Worm (Caenorhabditis elegans): ENCODE measurements around the gene F44G4.6.

Gene F44G4.6

DNA sequence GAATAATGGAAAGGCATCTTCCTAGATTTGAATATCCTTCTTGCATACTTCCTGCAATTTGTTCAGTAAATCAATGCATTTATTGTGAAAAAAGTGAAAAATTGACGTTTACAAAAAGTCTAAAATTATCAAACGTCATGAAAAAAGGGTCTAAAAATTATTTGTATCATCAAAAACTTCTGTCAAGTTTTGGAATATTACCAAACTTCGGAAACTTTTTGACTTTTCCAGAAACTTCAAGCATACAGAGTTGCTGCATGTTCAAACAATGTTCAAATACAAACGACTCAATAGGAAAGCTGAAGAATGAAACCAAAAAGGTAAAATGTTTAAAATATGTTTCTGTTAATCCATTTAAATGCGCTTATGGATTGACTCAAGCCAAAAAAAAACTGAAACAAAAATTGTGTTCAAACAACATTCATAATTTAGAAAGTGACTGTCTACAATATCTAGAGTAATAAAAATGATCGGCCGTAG is at the start of gene F44G4.6:
TSS of gene F44G4.6 (minus strand) at position 51 of the 480 bp plus-strand sequence.
- no peak for TF ChIP-seq ets-7 (tag; optimal IDR thresholded peaks at IDR 0.05)
- no peak for TF ChIP-seq hmg-4 (GFP tag; optimal IDR thresholded peaks at IDR 0.05)
- no peak for TF ChIP-seq tra-4 (tag; optimal IDR thresholded peaks at IDR 0.05)
- no peak for TF ChIP-seq hnd-1 (tag; optimal IDR thresholded peaks at IDR 0.05)
- no peak for TF ChIP-seq sea-1 (GFP tag; conservative IDR thresholded peaks at IDR 0.05)
- no peak for TF ChIP-seq ceh-13 (GFP tag; optimal IDR thresholded peaks at IDR 0.05)
- no peak for TF ChIP-seq tbx-37 (GFP tag; conservative IDR thresholded peaks at IDR 0.05)
- TF ChIP-seq B0310.2 (tag; optimal IDR thresholded peaks at IDR 0.05), result no peak
- TF ChIP-seq ama-1 (optimal IDR thresholded peaks at IDR 0.05), result no peak

DNA sequence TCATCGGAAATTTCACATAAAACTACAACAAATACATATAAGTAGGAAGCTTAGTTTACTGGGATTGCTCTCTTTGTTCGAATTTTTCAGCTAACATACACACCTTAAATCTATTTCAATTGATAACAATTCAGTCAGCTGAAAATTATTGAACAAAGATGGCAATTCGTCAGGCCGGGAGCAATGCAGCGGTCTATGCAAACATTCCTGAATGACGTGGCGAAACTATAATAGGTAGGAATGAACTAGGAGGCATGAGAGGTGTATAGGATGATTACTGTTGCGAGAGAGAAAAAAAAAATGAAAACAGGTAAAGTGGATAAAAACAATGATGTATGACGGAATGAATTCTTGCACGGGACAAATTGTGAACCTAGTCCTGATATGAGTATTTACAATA is 40.5 kb upstream of the F44G4.6 start:
- TF ChIP-seq F13C5.2 (tag; optimal IDR thresholded peaks at IDR 0.05) (no peak), sea-1 (GFP tag; conservative IDR thresholded peaks at IDR 0.05) (no peak), tbx-37 (GFP tag; conservative IDR thresholded peaks at IDR 0.05) (no peak), hmg-4 (GFP tag; optimal IDR thresholded peaks at IDR 0.05) (no peak), B0310.2 (tag; optimal IDR thresholded peaks at IDR 0.05) (no peak), pes-1 (GFP tag; IDR thresholded peaks at IDR 0.05) (no peak)

DNA sequence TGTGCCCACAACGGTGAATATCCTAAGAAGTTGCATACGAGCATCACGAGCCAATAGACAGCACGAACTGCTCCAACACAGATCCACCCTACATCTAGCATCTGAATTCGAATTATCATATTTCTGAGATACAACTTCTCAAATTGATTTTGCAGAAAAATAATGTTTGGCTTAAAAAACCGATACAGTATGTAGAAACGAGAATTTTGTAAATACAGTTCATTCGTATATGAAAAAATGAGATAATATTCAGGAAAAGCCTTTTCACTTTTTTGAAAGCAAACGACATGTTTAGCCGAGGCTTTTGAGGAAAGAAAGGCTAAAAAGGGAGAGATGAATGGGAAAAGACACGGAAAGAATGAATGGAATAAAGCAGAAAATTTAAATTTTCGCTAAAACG is 39.7 kb upstream of the F44G4.6 start, which contains the start of gene F37B12.3:
TSS of gene F37B12.3 (minus strand) at position 101 of the 400 bp plus-strand sequence.
- TF ChIP-seq tbx-37 (GFP tag; conservative IDR thresholded peaks at IDR 0.05), result no peak
- peak; percentile 16 for TF ChIP-seq ama-1 (optimal IDR thresholded peaks at IDR 0.05)

DNA sequence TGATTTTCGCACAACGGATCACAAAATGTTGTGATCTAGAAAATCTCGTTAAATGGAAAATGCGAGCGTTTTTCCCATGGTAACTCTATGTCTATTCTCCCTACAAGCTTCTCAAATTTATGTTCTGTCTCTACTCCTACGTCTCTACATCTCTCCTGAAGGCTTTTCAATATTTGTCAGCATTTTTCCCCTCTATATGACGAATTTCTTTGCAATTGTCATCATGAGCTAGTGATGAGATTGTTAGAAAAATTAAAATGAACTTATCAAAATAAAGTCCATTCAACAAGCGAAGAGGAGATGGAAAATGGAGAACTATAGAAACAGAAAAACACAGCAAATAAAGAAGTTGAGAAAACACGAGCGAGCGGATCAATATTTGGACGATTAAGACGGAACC is 37.1 kb upstream of the F44G4.6 start:
- no peak for TF ChIP-seq tbx-37 (GFP tag; conservative IDR thresholded peaks at IDR 0.05)

DNA sequence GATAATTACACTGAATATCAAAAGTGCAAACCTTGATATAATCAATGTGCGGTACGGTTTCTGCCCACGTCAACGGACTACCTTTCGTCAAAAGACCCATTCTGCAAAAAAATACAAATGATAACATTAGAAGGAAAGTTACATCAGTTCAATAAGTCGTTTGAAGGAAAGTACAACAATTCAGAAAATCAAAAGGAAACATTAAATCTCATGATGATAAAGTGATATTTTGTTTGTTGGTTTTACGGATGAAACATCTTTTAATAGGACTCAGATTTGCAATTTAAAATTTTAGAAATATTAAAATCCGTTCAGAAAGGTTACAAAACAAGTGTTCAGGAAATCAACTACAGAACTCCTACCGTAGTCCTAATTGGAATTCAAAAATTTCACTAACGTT is 36.6 kb upstream of the F44G4.6 start, which contains the start of gene gcs-1:
TSS of gene gcs-1 (minus strand) at position 101 of the 400 bp plus-strand sequence.
- TF ChIP-seq flt-1 (GFP tag; IDR thresholded peaks at IDR 0.05), result no peak
- TF ChIP-seq ama-1 (optimal IDR thresholded peaks at IDR 0.05), result no peak
- TF ChIP-seq aly-1 (tag; optimal IDR thresholded peaks at IDR 0.05), result no peak
- no peak for TF ChIP-seq tbx-37 (GFP tag; conservative IDR thresholded peaks at IDR 0.05)
- TF ChIP-seq hmg-4 (GFP tag; optimal IDR thresholded peaks at IDR 0.05), result no peak
- TF ChIP-seq B0310.2 (tag; optimal IDR thresholded peaks at IDR 0.05), result no peak
- no peak for TF ChIP-seq tbx-11 (GFP tag; IDR thresholded peaks at IDR 0.05)
- no peak for TF ChIP-seq F13C5.2 (tag; optimal IDR thresholded peaks at IDR 0.05)
- TF ChIP-seq hnd-1 (tag; optimal IDR thresholded peaks at IDR 0.05), result no peak
- TF ChIP-seq hmbx-1 (tag; optimal IDR thresholded peaks at IDR 0.05), result no peak
- TF ChIP-seq pes-1 (GFP tag; IDR thresholded peaks at IDR 0.05), result no peak
- no peak for TF ChIP-seq sea-1 (GFP tag; conservative IDR thresholded peaks at IDR 0.05)
- TF ChIP-seq ceh-36 (tag; optimal IDR thresholded peaks at IDR 0.05), result no peak

DNA sequence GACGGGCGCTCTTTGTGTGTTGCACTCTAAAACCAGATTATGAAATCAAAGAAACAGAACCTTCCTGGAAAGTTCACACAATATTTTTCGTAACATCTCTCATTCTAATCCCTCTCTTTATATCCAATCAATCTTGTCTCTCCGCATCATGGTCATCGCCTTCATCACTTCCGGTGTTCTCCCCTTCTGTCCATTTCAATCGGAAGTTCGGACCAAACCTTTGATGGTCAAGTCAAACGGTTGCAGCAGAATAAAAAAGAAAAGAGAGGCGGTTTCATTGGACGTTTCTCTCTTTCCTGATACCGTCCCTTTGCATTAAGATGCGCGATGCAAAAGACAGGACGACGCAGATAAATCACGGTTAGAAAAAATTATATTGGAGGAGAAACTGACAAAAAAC is 31.4 kb upstream of the F44G4.6 start:
- TF ChIP-seq hnd-1 (tag; optimal IDR thresholded peaks at IDR 0.05) (no peak), aly-1 (tag; optimal IDR thresholded peaks at IDR 0.05) (no peak), ceh-36 (tag; optimal IDR thresholded peaks at IDR 0.05) (no peak), ama-1 (optimal IDR thresholded peaks at IDR 0.05) (no peak), tra-4 (tag; optimal IDR thresholded peaks at IDR 0.05) (no peak), ets-7 (tag; optimal IDR thresholded peaks at IDR 0.05) (no peak), hmbx-1 (tag; optimal IDR thresholded peaks at IDR 0.05) (no peak), tbx-37 (GFP tag; conservative IDR thresholded peaks at IDR 0.05) (no peak), pes-1 (GFP tag; IDR thresholded peaks at IDR 0.05) (no peak), ceh-13 (GFP tag; optimal IDR thresholded peaks at IDR 0.05) (no peak), B0310.2 (tag; optimal IDR thresholded peaks at IDR 0.05) (no peak), sea-1 (GFP tag; conservative IDR thresholded peaks at IDR 0.05) (no peak), F13C5.2 (tag; optimal IDR thresholded peaks at IDR 0.05) (no peak), flt-1 (GFP tag; IDR thresholded peaks at IDR 0.05) (no peak), scrt-1 (GFP tag; IDR thresholded peaks at IDR 0.05) (no peak), hmg-4 (GFP tag; optimal IDR thresholded peaks at IDR 0.05) (no peak), tbx-11 (GFP tag; IDR thresholded peaks at IDR 0.05) (no peak)

DNA sequence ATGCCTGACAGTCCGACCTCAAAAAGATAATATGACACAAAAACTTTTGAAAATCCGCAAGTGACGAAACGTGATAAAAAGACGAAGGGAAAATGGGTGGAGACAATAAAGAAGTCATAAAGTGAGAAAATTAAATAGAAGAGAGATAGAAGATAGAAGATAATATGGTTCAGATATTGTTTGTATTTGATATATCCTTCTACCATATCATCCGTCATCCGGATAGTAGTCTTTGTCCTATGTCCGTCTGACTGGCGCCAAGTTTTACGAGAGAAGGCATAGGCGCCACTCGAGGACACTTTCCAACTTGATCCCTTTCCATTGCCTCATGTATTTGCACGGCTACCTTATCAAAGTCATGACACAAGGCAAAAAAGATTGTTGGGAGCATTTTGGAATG is 30.3 kb upstream of the F44G4.6 start:
- no peak for TF ChIP-seq pes-1 (GFP tag; IDR thresholded peaks at IDR 0.05)
- no peak for TF ChIP-seq hmg-4 (GFP tag; optimal IDR thresholded peaks at IDR 0.05)
- no peak for TF ChIP-seq ama-1 (optimal IDR thresholded peaks at IDR 0.05)
- TF ChIP-seq flt-1 (GFP tag; IDR thresholded peaks at IDR 0.05), result no peak
- no peak for TF ChIP-seq F13C5.2 (tag; optimal IDR thresholded peaks at IDR 0.05)
- TF ChIP-seq tbx-11 (GFP tag; IDR thresholded peaks at IDR 0.05), result no peak
- TF ChIP-seq tra-4 (tag; optimal IDR thresholded peaks at IDR 0.05), result no peak
- no peak for TF ChIP-seq hmbx-1 (tag; optimal IDR thresholded peaks at IDR 0.05)
- TF ChIP-seq ceh-13 (GFP tag; optimal IDR thresholded peaks at IDR 0.05), result no peak
- TF ChIP-seq hnd-1 (tag; optimal IDR thresholded peaks at IDR 0.05), result no peak

DNA sequence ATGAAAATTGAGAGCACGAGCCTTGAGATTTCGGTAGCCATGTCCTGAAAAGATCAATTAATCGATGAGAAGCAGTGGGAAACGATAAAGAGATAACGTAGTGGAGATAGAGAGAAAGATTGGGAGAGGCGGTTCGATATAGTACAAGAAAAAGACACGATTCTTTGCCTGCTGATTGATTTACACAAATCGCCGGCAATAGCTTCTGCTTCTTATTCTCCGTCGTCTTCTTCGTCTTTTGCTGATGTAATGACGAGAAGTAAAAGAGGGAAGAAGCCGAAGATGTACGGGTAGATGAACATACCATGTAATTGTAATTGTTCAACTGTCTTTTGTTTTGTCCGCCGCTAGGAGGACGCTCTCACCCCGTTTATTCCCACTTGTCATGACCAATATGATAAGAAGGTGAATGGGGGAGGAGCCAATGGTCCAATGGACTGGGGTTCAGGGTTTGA is 27.7 kb upstream of the F44G4.6 start, which contains the start of gene F37B12.1:
TSS of gene F37B12.1 (minus strand) at position 51 of the 455 bp plus-strand sequence.
- TF ChIP-seq flt-1 (GFP tag; IDR thresholded peaks at IDR 0.05), result no peak
- TF ChIP-seq tbx-11 (GFP tag; IDR thresholded peaks at IDR 0.05), result no peak
- no peak for TF ChIP-seq hnd-1 (tag; optimal IDR thresholded peaks at IDR 0.05)
- TF ChIP-seq aly-1 (tag; optimal IDR thresholded peaks at IDR 0.05), result no peak
- TF ChIP-seq pes-1 (GFP tag; IDR thresholded peaks at IDR 0.05), result no peak
- TF ChIP-seq B0310.2 (tag; optimal IDR thresholded peaks at IDR 0.05), result no peak
- no peak for TF ChIP-seq ets-7 (tag; optimal IDR thresholded peaks at IDR 0.05)
- TF ChIP-seq scrt-1 (GFP tag; IDR thresholded peaks at IDR 0.05), result no peak
- TF ChIP-seq ama-1 (optimal IDR thresholded peaks at IDR 0.05), result no peak
- TF ChIP-seq sea-1 (GFP tag; conservative IDR thresholded peaks at IDR 0.05), result no peak
- TF ChIP-seq F13C5.2 (tag; optimal IDR thresholded peaks at IDR 0.05), result no peak
- TF ChIP-seq tbx-37 (GFP tag; conservative IDR thresholded peaks at IDR 0.05), result no peak
- TF ChIP-seq ceh-36 (tag; optimal IDR thresholded peaks at IDR 0.05), result no peak
- no peak for TF ChIP-seq tra-4 (tag; optimal IDR thresholded peaks at IDR 0.05)
- no peak for TF ChIP-seq hmg-4 (GFP tag; optimal IDR thresholded peaks at IDR 0.05)
- TF ChIP-seq hmbx-1 (tag; optimal IDR thresholded peaks at IDR 0.05), result no peak
- no peak for TF ChIP-seq ceh-13 (GFP tag; optimal IDR thresholded peaks at IDR 0.05)
